Worm (Caenorhabditis elegans) whole organism, L4 larva: Measurements from ENCODE around the gene acs-20.

Source experiments
- F37D6.2 ChIP-seq: sonication (generic microtip); optimal IDR thresholded peaks from 2 replicates; lab custom pipeline; 2016; ENCODE audit warnings: mild to moderate bottlenecking, missing genetic modification characterization, missing compliant biosample characterization
- T20F7.1 ChIP-seq: fragments of 200-800 bp; sonication (Bioruptor generic); optimal IDR thresholded peaks from 2 replicates; lab custom pipeline; 2018; ENCODE audit warnings: mild to moderate bottlenecking, missing genetic modification characterization, missing compliant biosample characterization
- Y105C5A.15 ChIP-seq: fragments of 200-800 bp; sonication (Bioruptor generic); IDR thresholded peaks from 2 replicates; pipeline ENCODE4 v1.3.6; 2022; ENCODE audit warnings: missing genetic modification characterization, missing compliant biosample characterization
- Y48G9A.11 ChIP-seq: fragments of 200-800 bp; sonication (Bioruptor generic); IDR thresholded peaks from 2 replicates; pipeline ENCODE4 v1.3.6; 2022; ENCODE audit warnings: missing genetic modification reagents, missing genetic modification characterization, missing compliant biosample characterization
- aha-1 ChIP-seq: fragments of 150-350 bp; peaks from one replicate; lab custom pipeline; 2014; ENCODE audit warnings: missing biosample characterization, missing genetic modification characterization
- ama-1 ChIP-seq: fragments of 150-350 bp; optimal IDR thresholded peaks from 2 replicates; lab custom pipeline; 2014; ENCODE audit warnings: inconsistent platforms, mixed read lengths
- ceh-28 ChIP-seq: fragments of 150-350 bp; optimal IDR thresholded peaks from 2 replicates; lab custom pipeline; 2014; ENCODE audit warnings: missing biosample characterization, missing genetic modification reagents, missing genetic modification characterization
- ceh-44 ChIP-seq: fragments of 200-800 bp; sonication (Bioruptor generic); IDR thresholded peaks from 2 replicates; pipeline ENCODE4 v1.3.6; 2022; ENCODE audit warnings: missing genetic modification reagents, missing genetic modification characterization, missing compliant biosample characterization
- ces-1 ChIP-seq: fragments of 150-350 bp; sonication (generic microtip); optimal IDR thresholded peaks from 4 replicates; lab custom pipeline; 2014; ENCODE audit warnings: missing biosample characterization, missing genetic modification reagents, missing genetic modification characterization
- cey-2 ChIP-seq: sonication (generic microtip); optimal IDR thresholded peaks from 3 replicates; lab custom pipeline; 2017; ENCODE audit warnings: missing genetic modification characterization, mild to moderate bottlenecking, missing compliant biosample characterization, antibody characterized with exemption, borderline replicate concordance; ENCODE audit not compliant: insufficient read depth
- daf-16 ChIP-seq, 3 experiments: sonication (generic microtip); optimal IDR thresholded peaks; 2 replicates each; lab custom pipeline; 2016 to 2017; ENCODE audit warnings: missing genetic modification characterization in 3 of 3, missing genetic modification reagents in 3 of 3, mild to moderate bottlenecking in 2 of 3, missing compliant biosample characterization in 2 of 3, missing biosample characterization in 1 of 3, moderate library complexity in 1 of 3
- hlh-11 ChIP-seq: fragments of 200-800 bp; sonication (Bioruptor generic); optimal IDR thresholded peaks from 2 replicates; lab custom pipeline; 2018; ENCODE audit warnings: mild to moderate bottlenecking, missing genetic modification characterization, missing compliant biosample characterization
- jun-1 ChIP-seq: fragments of 150-350 bp; optimal IDR thresholded peaks from 2 replicates; lab custom pipeline; 2014; ENCODE audit warnings: missing biosample characterization, missing genetic modification reagents, missing genetic modification characterization
- lin-1 ChIP-seq: fragments of 200-800 bp; sonication (Bioruptor generic); IDR thresholded peaks from 2 replicates; pipeline ENCODE4 v1.3.6; 2022; ENCODE audit warnings: missing genetic modification reagents, missing genetic modification characterization, missing compliant biosample characterization
- lin-29 ChIP-seq: fragments of 200-800 bp; sonication (Bioruptor generic); IDR thresholded peaks from 2 replicates; pipeline ENCODE4 v1.3.6; 2022; ENCODE audit warnings: missing genetic modification reagents, missing genetic modification characterization, missing compliant biosample characterization
- lir-3 ChIP-seq: sonication (generic microtip); optimal IDR thresholded peaks from 2 replicates; lab custom pipeline; 2016; ENCODE audit warnings: mild to moderate bottlenecking, missing genetic modification characterization, missing compliant biosample characterization
- madf-5 ChIP-seq, 2 experiments: fragments of 200-800 bp; sonication (Bioruptor generic); IDR thresholded peaks; 2 replicates each; pipeline ENCODE4 v1.3.6; 2022; ENCODE audit warnings: missing compliant biosample characterization in 2 of 2, missing genetic modification characterization in 2 of 2
- mes-2 ChIP-seq: sonication (generic microtip); optimal IDR thresholded peaks from 2 replicates; lab custom pipeline; 2016; ENCODE audit warnings: missing genotype, mild to moderate bottlenecking, missing genetic modification characterization, missing compliant biosample characterization; ENCODE audit not compliant: poor library complexity, severe bottlenecking
- mxl-3 ChIP-seq: fragments of 200-800 bp; sonication (Bioruptor generic); optimal IDR thresholded peaks from 2 replicates; lab custom pipeline; 2018; ENCODE audit warnings: mild to moderate bottlenecking, missing genetic modification characterization, missing compliant biosample characterization
- nhr-10 ChIP-seq: fragments of 150-350 bp; optimal IDR thresholded peaks from 2 replicates; lab custom pipeline; 2014; ENCODE audit warnings: missing biosample characterization, missing genetic modification characterization
- nhr-11 ChIP-seq: fragments of 150-350 bp; optimal IDR thresholded peaks from 2 replicates; lab custom pipeline; 2014; ENCODE audit warnings: missing biosample characterization, missing genetic modification characterization
- nhr-28 ChIP-seq: fragments of 150-350 bp; optimal IDR thresholded peaks from 2 replicates; lab custom pipeline; 2014; ENCODE audit warnings: missing biosample characterization, missing genetic modification characterization
- nhr-48 ChIP-seq: sonication (generic microtip); optimal IDR thresholded peaks from 2 replicates; lab custom pipeline; 2016; ENCODE audit warnings: mild to moderate bottlenecking, missing genetic modification characterization, missing compliant biosample characterization
- nhr-77 ChIP-seq: fragments of 150-350 bp; optimal IDR thresholded peaks from 2 replicates; lab custom pipeline; 2014; ENCODE audit warnings: missing biosample characterization, missing genetic modification characterization
- php-3 ChIP-seq: fragments of 200-800 bp; sonication (Bioruptor generic); IDR thresholded peaks from 2 replicates; pipeline ENCODE4 v1.3.6; 2022; ENCODE audit warnings: missing genetic modification reagents, missing genetic modification characterization, missing compliant biosample characterization
- pqm-1 ChIP-seq: sonication (generic microtip); optimal IDR thresholded peaks from 2 replicates; lab custom pipeline; 2017; ENCODE audit warnings: missing biosample characterization, missing genetic modification characterization
- rbr-2 ChIP-seq: sonication (generic microtip); optimal IDR thresholded peaks from 2 replicates; lab custom pipeline; 2016; ENCODE audit warnings: missing genotype, missing genetic modification characterization, missing compliant biosample characterization
- saeg-2 ChIP-seq: fragments of 200-800 bp; sonication (Bioruptor generic); IDR thresholded peaks from 2 replicates; pipeline ENCODE4 v1.3.6; 2022; ENCODE audit warnings: missing genetic modification reagents, missing genetic modification characterization, missing compliant biosample characterization
- sdz-12 ChIP-seq: fragments of 200-800 bp; sonication (Bioruptor generic); optimal IDR thresholded peaks from 2 replicates; lab custom pipeline; 2018; ENCODE audit warnings: mild to moderate bottlenecking, missing genetic modification characterization, missing compliant biosample characterization
- set-16 ChIP-seq: fragments of 200-800 bp; sonication (Bioruptor generic); IDR thresholded peaks from 2 replicates; pipeline ENCODE4 v1.3.6; 2022; ENCODE audit warnings: missing genetic modification reagents, missing genetic modification characterization, missing compliant biosample characterization
- spr-1 ChIP-seq: sonication (generic microtip); optimal IDR thresholded peaks from 2 replicates; lab custom pipeline; 2016; ENCODE audit warnings: mild to moderate bottlenecking, missing genetic modification characterization, missing compliant biosample characterization
- tag-97 ChIP-seq: fragments of 200-800 bp; sonication (Bioruptor generic); IDR thresholded peaks from 2 replicates; pipeline ENCODE4 v1.3.6; 2022; ENCODE audit warnings: missing genetic modification characterization, missing compliant biosample characterization
- unc-39 ChIP-seq: sonication (generic microtip); optimal IDR thresholded peaks from 2 replicates; lab custom pipeline; 2017; ENCODE audit warnings: missing biosample characterization, missing genetic modification characterization
- unc-62 ChIP-seq, 3 experiments: fragments of 150-350 bp in 1 of 3; sonication (generic microtip); optimal IDR thresholded peaks in 2 of 3; peaks in 1 of 3; 1 replicate in 1 of 3; 2 replicates in 2 of 3; lab custom pipeline; 2014 to 2017; ENCODE audit warnings: missing biosample characterization in 3 of 3, missing genetic modification characterization in 3 of 3, missing genetic modification reagents in 3 of 3, missing genotype in 1 of 3
- vab-7 ChIP-seq: fragments of 200-800 bp; sonication (Bioruptor generic); IDR thresholded peaks from 2 replicates; pipeline ENCODE4 v1.3.6; 2022; ENCODE audit warnings: missing genetic modification reagents, missing genetic modification characterization, missing compliant biosample characterization
- ztf-11 ChIP-seq: fragments of 150-350 bp; optimal IDR thresholded peaks from 2 replicates; lab custom pipeline; 2014; ENCODE audit warnings: missing biosample characterization, missing genetic modification characterization
- ztf-7 ChIP-seq: fragments of 150-350 bp; optimal IDR thresholded peaks from 2 replicates; lab custom pipeline; 2014; ENCODE audit warnings: missing biosample characterization, missing genetic modification characterization

The acs-20 gene

DNA sequence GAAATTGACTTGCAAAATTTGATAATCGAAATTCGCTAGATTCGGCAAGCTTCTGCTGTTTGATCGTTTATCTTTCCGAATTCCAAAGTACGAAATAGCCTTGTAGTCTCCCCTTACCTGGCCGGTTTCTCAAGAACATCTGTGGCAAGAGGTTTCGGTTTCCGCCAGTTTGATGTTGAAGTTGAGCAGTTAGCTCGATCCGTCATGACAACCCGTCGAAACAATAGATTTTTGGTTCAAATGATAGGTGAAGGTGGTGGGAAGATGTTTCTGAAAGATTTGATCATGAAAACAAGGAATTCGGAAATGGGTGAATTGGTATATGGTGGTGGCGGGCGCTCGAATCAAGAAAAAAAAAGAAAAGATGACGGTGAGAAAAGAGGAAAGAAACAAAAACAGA, at the start of gene acs-20:
Gene acs-20 (minus strand): TSS at position 270 of the 400 bp plus-strand sequence.
- TF ChIP-seq nhr-10 (tag; lab: Kevin White, UChicago) (no peak), ama-1 (peak; percentile 1), unc-62 (GFP tag; optimal IDR thresholded peaks at IDR 0.05 in 1 of 2; lab: Kevin White, UChicago) (peak in 1 of 2 experiments; percentile 76), unc-62 (tag; optimal IDR thresholded peaks at IDR 0.05; lab: Kevin White, UChicago) (no peak)

DNA sequence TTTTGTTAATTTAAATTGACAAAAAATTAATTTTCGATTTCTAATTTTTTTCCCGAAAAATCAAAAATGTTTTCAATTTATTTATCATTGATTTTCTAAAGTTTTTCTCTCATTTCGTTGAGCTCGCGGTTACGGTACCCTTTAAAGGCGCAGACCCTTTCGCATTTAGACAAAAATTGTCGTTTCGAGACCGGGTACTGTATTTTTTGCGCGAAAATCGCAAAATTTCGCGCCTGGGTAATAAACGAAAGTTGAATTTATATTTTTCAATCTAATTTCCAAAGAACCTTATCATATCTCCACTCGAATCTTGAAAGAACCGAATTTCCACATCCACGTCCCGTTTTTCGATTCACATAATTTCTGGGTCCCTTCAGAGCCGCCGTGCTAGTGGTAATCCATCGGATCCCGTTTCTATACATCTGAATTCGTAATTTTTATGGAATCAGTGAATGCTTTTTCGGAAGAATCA, 47.0 kb upstream of the acs-20 start, which contains the start of gene C25G4.3:
Gene C25G4.3 (minus strand): TSS at position 422 of the 472 bp plus-strand sequence.
- TF ChIP-seq spr-1 (no peak), rbr-2 (no peak), saeg-2 (GFP tag; lab: Robert Waterston, UW) (no peak), ceh-44 (GFP tag; lab: Robert Waterston, UW) (no peak), Y105C5A.15 (GFP tag; lab: Robert Waterston, UW) (no peak), F37D6.2 (tag; lab: Kevin White, UChicago) (no peak), vab-7 (GFP tag; lab: Robert Waterston, UW) (no peak), ztf-7 (tag; lab: Kevin White, UChicago) (no peak), pqm-1 (tag; lab: Kevin White, UChicago) (no peak), ztf-11 (tag; lab: Kevin White, UChicago) (no peak)

DNA sequence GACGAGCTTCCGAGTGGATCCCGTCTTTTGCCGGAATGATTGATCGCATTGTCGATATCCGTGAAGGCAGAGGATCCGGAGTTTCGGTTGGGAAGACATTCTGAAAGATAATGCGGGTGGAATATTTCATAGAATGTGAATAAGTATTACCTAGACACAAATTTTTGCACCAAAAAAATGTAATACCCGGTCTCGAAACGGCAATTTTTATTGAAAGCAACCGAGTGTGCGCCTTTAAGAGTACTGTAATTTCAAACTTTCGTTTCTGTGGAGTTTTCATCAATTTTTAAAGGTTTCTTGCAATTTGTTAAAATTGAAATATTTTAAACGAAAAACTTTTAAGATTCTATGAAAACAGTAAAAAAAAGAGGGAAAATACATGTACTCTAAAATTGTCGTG, 45.4 kb upstream of the acs-20 start, which contains the start of gene C25G4.2:
Gene C25G4.2 (minus strand): TSS at position 100 of the 400 bp plus-strand sequence.
- TF ChIP-seq lin-29 (GFP tag; lab: Robert Waterston, UW) (no peak), aha-1 (peak; percentile 96)

DNA sequence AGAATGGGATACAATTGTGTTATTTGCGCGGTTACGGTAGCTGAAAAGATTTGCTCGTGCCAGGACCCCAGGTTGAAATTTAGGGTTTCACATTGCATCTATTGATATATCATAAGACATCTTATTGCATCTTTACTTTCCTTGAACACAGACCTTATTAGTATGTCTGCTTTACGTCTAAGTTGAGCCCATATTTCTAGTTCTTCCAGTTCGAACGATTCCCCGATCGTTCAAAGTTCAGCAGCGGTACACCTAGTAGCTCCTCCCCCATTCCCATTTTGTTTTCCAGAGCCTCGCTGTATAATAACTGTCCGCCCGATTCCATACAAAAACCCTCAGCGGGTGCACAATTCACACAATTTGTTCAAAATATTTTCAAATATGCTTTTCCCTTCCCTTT, 43.2 kb upstream of the acs-20 start, which contains the start of gene C25G4.17:
Gene C25G4.17 (plus strand): TSS at position 301 of the 400 bp plus-strand sequence.
- TF ChIP-seq lir-3 (tag; lab: Kevin White, UChicago), result no peak
- no peak for TF ChIP-seq nhr-77 (tag; lab: Kevin White, UChicago)
- no peak for TF ChIP-seq nhr-48 (tag; lab: Kevin White, UChicago)
- no peak for TF ChIP-seq T20F7.1
- TF ChIP-seq tag-97, result no peak
- no peak for TF ChIP-seq sdz-12 (GFP tag; lab: Kevin White, UChicago)
- no peak for TF ChIP-seq lin-29 (GFP tag; lab: Robert Waterston, UW)
- no peak for TF ChIP-seq set-16 (GFP tag; lab: Robert Waterston, UW)
- no peak for TF ChIP-seq jun-1
- no peak for TF ChIP-seq madf-5 (GFP tag; IDR thresholded peaks at IDR 0.05; lab: Robert Waterston, UW)
- no peak for TF ChIP-seq mxl-3 (GFP tag; lab: Kevin White, UChicago)
- no peak for TF ChIP-seq mes-2 (tag; lab: Kevin White, UChicago)
- no peak for TF ChIP-seq Y48G9A.11

DNA sequence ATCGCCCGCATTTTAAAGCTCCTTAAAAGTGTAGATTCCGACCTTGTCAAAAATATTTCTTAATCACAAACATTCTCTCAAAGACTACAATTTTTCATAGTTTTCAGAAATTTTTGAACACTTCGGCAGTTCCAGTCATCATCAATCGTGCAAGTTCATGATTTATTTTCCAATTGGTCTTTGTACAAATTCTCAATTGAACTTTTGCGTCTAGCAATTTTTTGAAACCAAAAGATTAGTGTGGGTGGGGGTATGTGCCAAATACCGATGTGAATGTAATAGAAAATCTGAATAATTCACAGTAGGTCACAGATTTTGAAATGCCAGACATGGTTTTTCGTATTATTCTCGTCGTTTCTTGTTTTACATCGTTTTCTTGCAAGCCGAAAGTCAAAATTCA, 39.9 kb upstream of the acs-20 start, which contains the start of gene clec-185:
Gene clec-185 (plus strand): TSS at position 301 of the 400 bp plus-strand sequence.
- TF ChIP-seq cey-2 (no peak), ces-1 (no peak)

DNA sequence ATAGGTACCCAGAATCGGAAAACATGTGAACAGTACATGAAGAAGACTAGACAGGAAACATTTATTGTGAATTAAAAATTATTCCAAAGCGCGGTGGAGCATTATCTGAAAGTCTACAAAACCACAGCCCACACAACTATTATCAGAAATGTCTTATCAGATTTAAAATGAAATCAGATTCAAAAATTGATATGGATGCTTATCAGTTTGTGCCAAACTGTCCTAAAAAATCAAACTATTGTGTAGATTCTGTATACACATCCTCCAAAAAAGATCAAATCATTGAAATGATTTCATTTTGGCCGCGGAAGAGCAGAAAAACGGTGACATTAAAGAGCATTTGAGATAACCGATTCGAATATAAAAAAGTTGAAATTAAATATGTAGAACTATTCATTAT, 36.9 kb upstream of the acs-20 start, which contains the start of gene irg-4:
Gene irg-4 (plus strand): TSS at position 392 of the 400 bp plus-strand sequence.
- TF ChIP-seq nhr-77 (tag; lab: Kevin White, UChicago) (peak; percentile 19), php-3 (0 out of 2 replicates have a peak, but pooled peaks have one; percentile 27), tag-97 (no peak), nhr-28 (tag; lab: Kevin White, UChicago) (peak; percentile 81), lin-1 (GFP tag; lab: Robert Waterston, UW) (0 out of 2 replicates have a peak, but pooled peaks have one; percentile 19), nhr-11 (tag; lab: Kevin White, UChicago) (no peak), daf-16 (GFP tag; optimal IDR thresholded peaks at IDR 0.05; lab: Kevin White, UChicago) (no peak), daf-16 (tag; optimal IDR thresholded peaks at IDR 0.05; lab: Kevin White, UChicago) (peak; percentile 55), pqm-1 (tag; lab: Kevin White, UChicago) (peak; percentile 93), unc-39 (tag; lab: Kevin White, UChicago) (no peak), hlh-11 (tag; lab: Kevin White, UChicago) (peak; percentile 42), ceh-28 (tag; lab: Kevin White, UChicago) (no peak)
